Fruit fly (Drosophila melanogaster): ENCODE results near the gene CG34015.
A peak's percentile ranks its signal among the peaks of the same experiment; 100 is the strongest.

DNA sequence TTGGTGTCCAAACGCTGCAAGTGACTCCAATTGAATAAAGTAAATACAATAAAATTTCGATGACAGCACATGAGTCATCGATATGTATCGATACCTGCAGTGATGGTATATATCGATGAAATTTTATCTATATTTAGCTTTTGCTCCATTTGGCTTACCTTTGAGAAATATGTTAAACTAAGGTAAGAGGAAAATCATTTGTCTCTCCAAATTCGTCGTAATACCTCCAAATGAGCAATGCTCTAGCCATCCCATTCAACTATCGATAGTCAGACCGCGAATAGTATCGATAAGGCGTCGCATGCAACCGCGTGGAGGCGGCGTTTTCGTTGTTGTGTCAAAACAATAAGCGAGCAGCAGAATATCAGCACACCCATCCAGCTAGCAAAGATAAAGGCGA lies 6.9 kb downstream of the CG34015 start, which contains the start of the genes Cdc50 and rngo:
- TF ChIP-seq usp (GFP tag; optimal IDR thresholded peaks at IDR 0.05): no peak
- no peak for TF ChIP-seq pan (optimal IDR thresholded peaks at IDR 0.05)
- TF ChIP-seq Sp1 (GFP tag; optimal IDR thresholded peaks at IDR 0.05): peak; percentile 55
- no peak for TF ChIP-seq sage (GFP tag; optimal IDR thresholded peaks at IDR 0.05)
- no peak for TF ChIP-seq Vsx2 (GFP tag; optimal IDR thresholded peaks at IDR 0.05; ENCODE audit: partially characterized antibody)
- TF ChIP-seq Jra (GFP tag; optimal IDR thresholded peaks at IDR 0.05): peak; percentile 64
- TF ChIP-seq fru (GFP tag; optimal IDR thresholded peaks at IDR 0.05): no peak
- no peak for TF ChIP-seq N (GFP tag; optimal IDR thresholded peaks at IDR 0.05)
